Worm (Caenorhabditis elegans) whole organism, young adult: ENCODE measurements around the gene srb-17.

Experiments used
- C06A6.2 ChIP-seq: fragments of 200-800 bp; sonication (Bioruptor generic); conservative IDR thresholded peaks from 2 replicates; pipeline ENCODE4 v1.3.6; 2022; ENCODE audit warnings: missing genetic modification characterization, missing compliant biosample characterization
- D2030.7 ChIP-seq: fragments of 200-800 bp; sonication (Bioruptor generic); IDR thresholded peaks from 2 replicates; pipeline ENCODE4 v1.3.6; 2022; ENCODE audit warnings: missing genetic modification reagents, missing genetic modification characterization, missing compliant biosample characterization
- F10E7.11 ChIP-seq: sonication (generic microtip); optimal IDR thresholded peaks from 2 replicates; lab custom pipeline; 2017; ENCODE audit warnings: mild to moderate bottlenecking, missing genetic modification characterization, moderate library complexity, missing compliant biosample characterization
- F33H1.4 ChIP-seq: fragments of 200-800 bp; sonication (Bioruptor generic); IDR thresholded peaks from 2 replicates; pipeline ENCODE4 v1.3.6; 2022; ENCODE audit warnings: missing genetic modification reagents, missing genetic modification characterization, missing compliant biosample characterization
- T07F8.4 ChIP-seq: sonication (generic microtip); optimal IDR thresholded peaks from 2 replicates; lab custom pipeline; 2016; ENCODE audit warnings: mild to moderate bottlenecking, missing genetic modification characterization, moderate library complexity, missing compliant biosample characterization
- Y56A3A.18 ChIP-seq: fragments of 200-800 bp; sonication (Bioruptor generic); IDR thresholded peaks from 2 replicates; pipeline ENCODE4 v1.3.6; 2022; ENCODE audit warnings: missing genetic modification reagents, missing genetic modification characterization, missing compliant biosample characterization
- Y67H2A.10 ChIP-seq: fragments of 200-800 bp; sonication (Bioruptor generic); conservative IDR thresholded peaks from 2 replicates; pipeline ENCODE4 v1.3.6; 2022; ENCODE audit warnings: missing genetic modification reagents, missing genetic modification characterization, missing compliant biosample characterization
- akir-1 ChIP-seq: fragments of 200-800 bp; sonication (Bioruptor generic); optimal IDR thresholded peaks from 2 replicates; lab custom pipeline; 2018; ENCODE audit warnings: mild to moderate bottlenecking, missing genetic modification characterization, moderate library complexity, missing compliant biosample characterization
- aptf-2 ChIP-seq: fragments of 200-800 bp; sonication (Bioruptor generic); conservative IDR thresholded peaks from 2 replicates; pipeline ENCODE4 v1.3.6; 2022; ENCODE audit warnings: missing genetic modification reagents, missing genetic modification characterization, missing compliant biosample characterization
- atf-7 ChIP-seq: sonication (generic microtip); optimal IDR thresholded peaks from 2 replicates; lab custom pipeline; 2017; ENCODE audit warnings: mild to moderate bottlenecking, missing genetic modification characterization, missing compliant biosample characterization
- attf-6 ChIP-seq: fragments of 200-800 bp; sonication (Bioruptor generic); IDR thresholded peaks from 2 replicates; pipeline ENCODE4 v1.3.6; 2022; ENCODE audit warnings: missing genetic modification reagents, missing genetic modification characterization, missing compliant biosample characterization
- bed-1 ChIP-seq: fragments of 200-800 bp; sonication (Bioruptor generic); IDR thresholded peaks from 2 replicates; pipeline ENCODE4 v1.3.6; 2022; ENCODE audit warnings: missing genetic modification reagents, missing genetic modification characterization, missing compliant biosample characterization
- ceh-58 ChIP-seq: fragments of 200-800 bp; sonication (Bioruptor generic); IDR thresholded peaks from 2 replicates; pipeline ENCODE4 v1.3.6; 2022; ENCODE audit warnings: missing genetic modification characterization, missing compliant biosample characterization
- ceh-79 ChIP-seq: sonication (generic microtip); optimal IDR thresholded peaks from 2 replicates; lab custom pipeline; 2017; ENCODE audit warnings: mild to moderate bottlenecking, missing genetic modification characterization, missing compliant biosample characterization
- chd-7 ChIP-seq: sonication (generic microtip); optimal IDR thresholded peaks from 2 replicates; lab custom pipeline; 2016; ENCODE audit warnings: mild to moderate bottlenecking, missing genetic modification characterization, moderate library complexity, missing compliant biosample characterization
- dox-1 ChIP-seq: fragments of 200-800 bp; sonication (Bioruptor generic); IDR thresholded peaks from 2 replicates; pipeline ENCODE4 v1.3.6; 2022; ENCODE audit warnings: missing genetic modification reagents, missing genetic modification characterization, missing compliant biosample characterization
- egl-44 ChIP-seq: fragments of 200-800 bp; sonication (Bioruptor generic); IDR thresholded peaks from 2 replicates; pipeline ENCODE4 v1.3.6; 2022; ENCODE audit warnings: missing genetic modification reagents, missing genetic modification characterization, missing compliant biosample characterization
- let-526 ChIP-seq: fragments of 200-800 bp; sonication (Bioruptor generic); IDR thresholded peaks from 2 replicates; pipeline ENCODE4 v1.3.6; 2022; ENCODE audit warnings: missing genetic modification reagents, missing genetic modification characterization, missing compliant biosample characterization
- lin-35 ChIP-seq, 3 experiments: fragments of 150-350 bp in 2 of 3; sonication (generic microtip) in 1 of 3; optimal IDR thresholded peaks; 2 replicates each; lab custom pipeline; 2014 to 2018; ENCODE audit warnings: missing biosample characterization in 3 of 3, missing genetic modification characterization in 3 of 3, missing genetic modification reagents in 3 of 3
- lsy-27 ChIP-seq: sonication (generic microtip); optimal IDR thresholded peaks from 2 replicates; lab custom pipeline; 2017; ENCODE audit warnings: missing genetic modification characterization, mild to moderate bottlenecking, missing compliant biosample characterization, antibody characterized with exemption, missing genotype, borderline replicate concordance; ENCODE audit not compliant: insufficient read depth
- madf-3 ChIP-seq: fragments of 200-800 bp; sonication (Bioruptor generic); IDR thresholded peaks from 2 replicates; pipeline ENCODE4 v1.3.6; 2022; ENCODE audit warnings: missing genetic modification reagents, missing genetic modification characterization, missing compliant biosample characterization
- madf-6 ChIP-seq: fragments of 200-800 bp; sonication (Bioruptor generic); IDR thresholded peaks from 2 replicates; pipeline ENCODE4 v1.3.6; 2022; ENCODE audit warnings: missing genetic modification reagents, missing genetic modification characterization, missing compliant biosample characterization
- madf-8 ChIP-seq: fragments of 200-800 bp; sonication (Bioruptor generic); conservative IDR thresholded peaks from 2 replicates; pipeline ENCODE4 v1.3.6; 2022; ENCODE audit warnings: missing genetic modification reagents, missing genetic modification characterization, missing compliant biosample characterization
- nfya-2 ChIP-seq: fragments of 200-800 bp; sonication (Bioruptor generic); IDR thresholded peaks from 2 replicates; pipeline ENCODE4 v1.3.6; 2022; ENCODE audit warnings: missing genetic modification reagents, missing genetic modification characterization, missing compliant biosample characterization
- nfyb-1 ChIP-seq: fragments of 200-800 bp; sonication (Bioruptor generic); IDR thresholded peaks from 2 replicates; pipeline ENCODE4 v1.3.6; 2022; ENCODE audit warnings: missing genetic modification reagents, missing genetic modification characterization, missing compliant biosample characterization
- nhr-120 ChIP-seq: fragments of 200-800 bp; sonication (Bioruptor generic); IDR thresholded peaks from 2 replicates; pipeline ENCODE4 v1.3.6; 2022; ENCODE audit warnings: missing genetic modification characterization, missing compliant biosample characterization
- nhr-179 ChIP-seq: sonication (generic microtip); optimal IDR thresholded peaks from 2 replicates; lab custom pipeline; 2016; ENCODE audit warnings: mild to moderate bottlenecking, missing genetic modification characterization, missing compliant biosample characterization
- nhr-80 ChIP-seq: sonication (generic microtip); optimal IDR thresholded peaks from 2 replicates; lab custom pipeline; 2016; ENCODE audit warnings: missing genetic modification characterization, missing compliant biosample characterization
- nhr-90 ChIP-seq: sonication (generic microtip); optimal IDR thresholded peaks from 2 replicates; lab custom pipeline; 2016; ENCODE audit warnings: missing genotype, mild to moderate bottlenecking, missing genetic modification characterization, missing compliant biosample characterization
- pbrm-1 ChIP-seq: fragments of 200-800 bp; sonication (Bioruptor generic); IDR thresholded peaks from 2 replicates; pipeline ENCODE4 v1.3.6; 2022; ENCODE audit warnings: missing genetic modification reagents, missing genetic modification characterization, missing compliant biosample characterization
- rec-8 ChIP-seq, 2 experiments: sonication (generic microtip); optimal IDR thresholded peaks; 2 replicates each; lab custom pipeline; 2016; ENCODE audit warnings: mild to moderate bottlenecking in 2 of 2, missing genetic modification characterization in 2 of 2, missing genetic modification reagents in 2 of 2, missing genotype in 2 of 2, missing biosample characterization in 1 of 2, missing compliant biosample characterization in 1 of 2, moderate library complexity in 1 of 2
- tbp1 ChIP-seq: fragments of 200-800 bp; sonication (Bioruptor generic); optimal IDR thresholded peaks from 2 replicates; lab custom pipeline; 2018; ENCODE audit warnings: mild to moderate bottlenecking, missing genetic modification characterization, missing compliant biosample characterization
- tlf-1 ChIP-seq: fragments of 200-800 bp; sonication (Bioruptor generic); optimal IDR thresholded peaks from 2 replicates; lab custom pipeline; 2018; ENCODE audit warnings: mild to moderate bottlenecking, missing genetic modification characterization, missing compliant biosample characterization
- unc-130 ChIP-seq: sonication (generic microtip); optimal IDR thresholded peaks from 2 replicates; lab custom pipeline; 2016; ENCODE audit warnings: missing genetic modification reagents, missing genetic modification characterization, missing compliant biosample characterization
- unc-62 ChIP-seq: fragments of 150-350 bp; optimal IDR thresholded peaks from 2 replicates; lab custom pipeline; 2014; ENCODE audit warnings: missing biosample characterization, missing genetic modification reagents, missing genetic modification characterization
- zim-3 ChIP-seq: sonication (generic microtip); optimal IDR thresholded peaks from 2 replicates; lab custom pipeline; 2017; ENCODE audit warnings: mild to moderate bottlenecking, missing genetic modification characterization, moderate library complexity, missing compliant biosample characterization
- ztf-22 ChIP-seq: fragments of 200-800 bp; sonication (Bioruptor generic); optimal IDR thresholded peaks from 2 replicates; lab custom pipeline; 2018; ENCODE audit warnings: mild to moderate bottlenecking, missing genetic modification characterization, moderate library complexity, missing compliant biosample characterization
- ztf-25 ChIP-seq: fragments of 200-800 bp; sonication (Bioruptor generic); IDR thresholded peaks from 2 replicates; pipeline ENCODE4 v1.3.6; 2022; ENCODE audit warnings: missing genetic modification reagents, missing genetic modification characterization, missing compliant biosample characterization

Gene srb-17

ce11 chrIV:10463987-10464638 is 7.1 kb upstream of the srb-17 start, which contains the start of gene ugt-43:
TSS of gene ugt-43 (plus strand) at chrIV:10464588.
- peak; percentile 2 for TF ChIP-seq nhr-80
- TF ChIP-seq dox-1 (GFP tag; lab: Robert Waterston, UW): no peak

- TF ChIP-seq ztf-22 (GFP tag; lab: Kevin White, UChicago): peak; percentile 10
- no peak for TF ChIP-seq ceh-79 (tag; lab: Kevin White, UChicago)
- TF ChIP-seq tlf-1 (GFP tag; lab: Kevin White, UChicago): peak; percentile 19
- TF ChIP-seq egl-44: 0 out of 2 replicates have a peak, but pooled peaks have one; percentile 14
- TF ChIP-seq madf-3: no peak
- TF ChIP-seq attf-6 (GFP tag; lab: Robert Waterston, UW): no peak
- no peak for TF ChIP-seq ztf-25 (GFP tag; lab: Robert Waterston, UW)
- no peak for TF ChIP-seq unc-130 (GFP tag; lab: Kevin White, UChicago)
- TF ChIP-seq ceh-58 (GFP tag; lab: Robert Waterston, UW): no peak
- TF ChIP-seq nfyb-1: 0 out of 2 replicates have a peak, but pooled peaks have one; percentile 10
- TF ChIP-seq lsy-27 (tag; lab: Kevin White, UChicago): no peak
- peak; percentile 92 for TF ChIP-seq atf-7
- no peak for TF ChIP-seq zim-3 (tag; lab: Kevin White, UChicago)
- TF ChIP-seq nhr-120 (GFP tag; lab: Robert Waterston, UW): no peak
- TF ChIP-seq F10E7.11: no peak
- peak; percentile 88 for TF ChIP-seq nhr-80
- TF ChIP-seq rec-8 (tag; optimal IDR thresholded peaks at IDR 0.05; lab: Kevin White, UChicago): no peak
- no peak for TF ChIP-seq Y56A3A.18 (GFP tag; lab: Robert Waterston, UW)
- peak; percentile 4 for TF ChIP-seq chd-7 (tag; lab: Kevin White, UChicago)
- TF ChIP-seq, all 124 proteins: peak for 7
Observed at ce11 chrIV:10463127-10463526, 6.1 kb upstream of the srb-17 start.

- TF ChIP-seq unc-62 (GFP tag; lab: Kevin White, UChicago) (peak; percentile 78), Y67H2A.10 (GFP tag; lab: Robert Waterston, UW) (no peak), C06A6.2 (no peak)
Observed at ce11 chrIV:10462608-10463007, 5.6 kb upstream of the srb-17 start.

ce11 chrIV:10461767-10462166 is 4.7 kb upstream of the srb-17 start, which contains the start of gene mec-3:
TSS of gene mec-3 (minus strand) at chrIV:10461867.
- TF ChIP-seq bed-1 (GFP tag; lab: Robert Waterston, UW) (no peak), nhr-179 (tag; lab: Kevin White, UChicago) (no peak), F33H1.4 (GFP tag; lab: Robert Waterston, UW) (no peak), T07F8.4 (tag; lab: Kevin White, UChicago) (no peak), pbrm-1 (GFP tag; lab: Robert Waterston, UW) (no peak), zim-3 (tag; lab: Kevin White, UChicago) (no peak), attf-6 (GFP tag; lab: Robert Waterston, UW) (no peak), aptf-2 (GFP tag; lab: Robert Waterston, UW) (no peak), nhr-90 (tag; lab: Kevin White, UChicago) (no peak), lin-35 (GFP tag; optimal IDR thresholded peaks at IDR 0.05; lab: Kevin White, UChicago) (no peak), madf-6 (no peak), let-526 (GFP tag; lab: Robert Waterston, UW) (no peak), tbp1 (no peak), D2030.7 (GFP tag; lab: Robert Waterston, UW) (no peak), nfya-2 (GFP tag; lab: Robert Waterston, UW) (no peak), akir-1 (GFP tag; lab: Kevin White, UChicago) (no peak), madf-8 (GFP tag; lab: Robert Waterston, UW) (no peak)
- TF ChIP-seq, all 124 proteins: peak for 0
